Fruit fly (Drosophila melanogaster): ENCODE results near the gene for.

for gene

DNA sequence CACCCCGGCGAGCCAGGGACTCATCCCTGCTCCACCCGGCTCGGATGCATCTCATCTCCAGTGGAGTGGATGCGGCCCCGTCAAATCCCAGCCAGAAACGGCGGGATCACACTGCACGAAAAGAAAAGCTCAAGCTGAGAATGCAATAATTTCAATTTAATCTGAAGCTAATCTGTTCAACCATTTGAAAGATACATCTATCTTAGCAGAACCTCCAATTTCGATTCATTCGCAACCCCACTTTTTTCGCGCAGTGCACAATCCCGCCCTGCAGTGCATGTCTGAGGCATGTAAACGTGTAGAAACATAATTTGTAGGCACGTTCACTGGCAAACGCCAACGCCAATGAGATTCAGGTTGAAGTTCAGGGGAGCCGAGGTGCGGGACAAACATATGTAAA lies 58.3 kb downstream of the for start (continued):
- TF ChIP-seq CG10267 (tag; optimal IDR thresholded peaks at IDR 0.05) = peak; percentile 32
- peak; percentile 18 for TF ChIP-seq jing (GFP tag; optimal IDR thresholded peaks at IDR 0.05)
- peak; percentile 77 for TF ChIP-seq sisA (GFP tag; IDR thresholded peaks at IDR 0.05)
- TF ChIP-seq sna (GFP tag; IDR thresholded peaks at IDR 0.05; ENCODE audit: partially characterized antibody) = no peak
- TF ChIP-seq toy (GFP tag; IDR thresholded peaks at IDR 0.05) = no peak
- TF ChIP-seq CG11247 (GFP tag; IDR thresholded peaks at IDR 0.05) = peak; percentile 26; the same call in 1 of the 2 replicates
- TF ChIP-seq Doc3 (GFP tag; IDR thresholded peaks at IDR 0.05; ENCODE audit: partially characterized antibody) = no peak
- no peak for TF ChIP-seq Trl (optimal IDR thresholded peaks at IDR 0.05)
- peak; percentile 29 for TF ChIP-seq Trl (GFP tag; optimal IDR thresholded peaks at IDR 0.05)
- TF ChIP-seq tin (GFP tag; optimal IDR thresholded peaks at IDR 0.05) = peak; percentile 58
- no peak for TF ChIP-seq schlank (tag; optimal IDR thresholded peaks at IDR 0.05)
- TF ChIP-seq CG31224 (GFP tag; IDR thresholded peaks at IDR 0.05) = no peak
- no peak for TF ChIP-seq CG4854 (GFP tag; optimal IDR thresholded peaks at IDR 0.05)
- no peak for TF ChIP-seq nom (GFP tag; optimal IDR thresholded peaks at IDR 0.05)
- peak; percentile 10 for TF ChIP-seq CG12071 (GFP tag; optimal IDR thresholded peaks at IDR 0.05)
- TF ChIP-seq tup (GFP tag; optimal IDR thresholded peaks at IDR 0.05) = no peak
- no peak for TF ChIP-seq Nf-YA (GFP tag; IDR thresholded peaks at IDR 0.05)
- no peak for TF ChIP-seq shn (GFP tag; optimal IDR thresholded peaks at IDR 0.05)
- TF ChIP-seq CG5180 (GFP tag; optimal IDR thresholded peaks at IDR 0.05) = no peak
- TF ChIP-seq CG10321 (GFP tag; IDR thresholded peaks at IDR 0.05) = no peak
- no peak for TF ChIP-seq Meics (GFP tag; optimal IDR thresholded peaks at IDR 0.05)
- TF ChIP-seq Hmr (GFP tag; optimal IDR thresholded peaks at IDR 0.05) = no peak
- TF ChIP-seq nerfin-2 (GFP tag; IDR thresholded peaks at IDR 0.05; ENCODE audit: partially characterized antibody) = no peak
- no peak for TF ChIP-seq D19B (GFP tag; optimal IDR thresholded peaks at IDR 0.05)
- TF ChIP-seq CG2129 (GFP tag; IDR thresholded peaks at IDR 0.05; ENCODE audit: partially characterized antibody) = no peak
- TF ChIP-seq BEAF-32 (GFP tag; optimal IDR thresholded peaks at IDR 0.05) = no peak
- no peak for TF ChIP-seq lbe (GFP tag; optimal IDR thresholded peaks at IDR 0.05)
- no peak for TF ChIP-seq CG6791 (GFP tag; IDR thresholded peaks at IDR 0.05; ENCODE audit: partially characterized antibody)
- peak; percentile 60 for TF ChIP-seq gem (tag; optimal IDR thresholded peaks at IDR 0.05)
- peak; percentile 39 for TF ChIP-seq CG8089 (GFP tag; optimal IDR thresholded peaks at IDR 0.05)
- TF ChIP-seq CG17802 (tag; optimal IDR thresholded peaks at IDR 0.05) = peak; percentile 12
- TF ChIP-seq CG11456 (GFP tag; IDR thresholded peaks at IDR 0.05) = peak; percentile 70; the same call in 2 of the 3 replicates
- no peak for TF ChIP-seq fu2 (GFP tag; optimal IDR thresholded peaks at IDR 0.05)
- TF ChIP-seq CG7963 (GFP tag; IDR thresholded peaks at IDR 0.05; ENCODE audit: partially characterized antibody) = no peak
- TF ChIP-seq Eip74EF (GFP tag; optimal IDR thresholded peaks at IDR 0.05) = no peak
- TF ChIP-seq dysf (GFP tag; IDR thresholded peaks at IDR 0.05) = peak; percentile 63; the same call in 2 of the 3 replicates
- TF ChIP-seq CG15514 (GFP tag; optimal IDR thresholded peaks at IDR 0.05) = no peak
- TF ChIP-seq peb (GFP tag; IDR thresholded peaks at IDR 0.05) = 0 out of 2 replicates have a peak, but pooled peaks have one; percentile 44
- no peak for TF ChIP-seq mld (GFP tag; IDR thresholded peaks at IDR 0.05; ENCODE audit: partially characterized antibody)
- TF ChIP-seq CG33213 (GFP tag; optimal IDR thresholded peaks at IDR 0.05) = peak; percentile 34
- TF ChIP-seq CG1602 (GFP tag; optimal IDR thresholded peaks at IDR 0.05) = peak; percentile 36
- TF ChIP-seq CG15696 (tag; optimal IDR thresholded peaks at IDR 0.05) = peak; percentile 1
- no peak for TF ChIP-seq bbx (GFP tag; IDR thresholded peaks at IDR 0.05; ENCODE audit: partially characterized antibody)
- peak; percentile 27 for TF ChIP-seq CG7786 (GFP tag; optimal IDR thresholded peaks at IDR 0.05)
- no peak for TF ChIP-seq CG31365 (tag; optimal IDR thresholded peaks at IDR 0.05)
- TF ChIP-seq Nf-YB (GFP tag; optimal IDR thresholded peaks at IDR 0.05) = peak; percentile 34
- TF ChIP-seq repo (GFP tag; optimal IDR thresholded peaks at IDR 0.05) = peak; percentile 39
- no peak for TF ChIP-seq Hr78 (GFP tag; optimal IDR thresholded peaks at IDR 0.05)
- TF ChIP-seq Xrp1 (GFP tag; IDR thresholded peaks at IDR 0.05) = peak; percentile 69
- TF ChIP-seq CG10274 (GFP tag; optimal IDR thresholded peaks at IDR 0.05) = no peak
